Worm (Caenorhabditis elegans): ENCODE results near the gene rig-6.

rig-6 gene

ce11 chrII:4748374-4748773, 63.5 kb downstream of the rig-6 start (continued):
- TF ChIP-seq php-3 (GFP tag; IDR thresholded peaks at IDR 0.05) = no peak
